Worm (Caenorhabditis elegans) whole organism, L4 larva: ENCODE results near the gene Y48B6A.5.

Experiments used
- F10B5.3 ChIP-seq: sonication (generic microtip); optimal IDR thresholded peaks from 2 replicates; lab custom pipeline; 2016; ENCODE audit warnings: mild to moderate bottlenecking, missing genetic modification characterization, missing compliant biosample characterization
- F26F4.8 ChIP-seq: fragments of 200-800 bp; sonication (Bioruptor generic); conservative IDR thresholded peaks from 2 replicates; pipeline ENCODE4 v1.3.6; 2022; ENCODE audit warnings: missing genetic modification characterization, missing compliant biosample characterization
- F44E2.7 ChIP-seq: fragments of 200-800 bp; sonication (Bioruptor generic); IDR thresholded peaks from 2 replicates; pipeline ENCODE4 v2.1.2; 2022; ENCODE audit warnings: missing genetic modification characterization, missing compliant biosample characterization
- F49E8.2 ChIP-seq: sonication (generic microtip); optimal IDR thresholded peaks from 2 replicates; lab custom pipeline; 2016; ENCODE audit warnings: missing compliant biosample characterization, mild to moderate bottlenecking, missing genetic modification characterization, borderline replicate concordance
- R02D3.7 ChIP-seq: fragments of 150-350 bp; sonication (generic microtip); optimal IDR thresholded peaks from 3 replicates; lab custom pipeline; 2014; ENCODE audit warnings: missing biosample characterization, missing genetic modification characterization
- T20F7.1 ChIP-seq: fragments of 200-800 bp; sonication (Bioruptor generic); optimal IDR thresholded peaks from 2 replicates; lab custom pipeline; 2018; ENCODE audit warnings: mild to moderate bottlenecking, missing genetic modification characterization, missing compliant biosample characterization
- Y105C5A.15 ChIP-seq: fragments of 200-800 bp; sonication (Bioruptor generic); IDR thresholded peaks from 2 replicates; pipeline ENCODE4 v1.3.6; 2022; ENCODE audit warnings: missing genetic modification characterization, missing compliant biosample characterization
- Y5F2A.4 ChIP-seq: fragments of 200-800 bp; sonication (Bioruptor generic); optimal IDR thresholded peaks from 2 replicates; lab custom pipeline; 2018; ENCODE audit warnings: mild to moderate bottlenecking, missing genetic modification characterization, missing compliant biosample characterization
- Y75B8A.6 ChIP-seq: fragments of 200-800 bp; sonication (Bioruptor generic); IDR thresholded peaks from 2 replicates; pipeline ENCODE4 v1.3.6; 2022; ENCODE audit warnings: missing genetic modification reagents, missing genetic modification characterization, missing compliant biosample characterization
- ZK546.5 ChIP-seq, 2 experiments: sonication (generic microtip); optimal IDR thresholded peaks; 2 replicates each; lab custom pipeline; 2017; ENCODE audit warnings: missing biosample characterization in 2 of 2, missing genetic modification characterization in 2 of 2
- ama-1 ChIP-seq: fragments of 150-350 bp; optimal IDR thresholded peaks from 2 replicates; lab custom pipeline; 2014; ENCODE audit warnings: inconsistent platforms, mixed read lengths
- ceh-44 ChIP-seq: fragments of 200-800 bp; sonication (Bioruptor generic); IDR thresholded peaks from 2 replicates; pipeline ENCODE4 v1.3.6; 2022; ENCODE audit warnings: missing genetic modification reagents, missing genetic modification characterization, missing compliant biosample characterization
- ctbp-1 ChIP-seq: fragments of 200-800 bp; sonication (Bioruptor generic); IDR thresholded peaks from 2 replicates; pipeline ENCODE4 v1.3.6; 2022; ENCODE audit warnings: missing genetic modification reagents, missing genetic modification characterization, missing compliant biosample characterization
- daf-12 ChIP-seq: fragments of 150-350 bp; optimal IDR thresholded peaks from 2 replicates; lab custom pipeline; 2014; ENCODE audit warnings: missing biosample characterization, missing genetic modification reagents, missing genetic modification characterization
- daf-19 ChIP-seq: fragments of 200-800 bp; sonication (Bioruptor generic); conservative IDR thresholded peaks from 2 replicates; pipeline ENCODE4 v1.3.6; 2022; ENCODE audit warnings: missing genetic modification characterization, missing compliant biosample characterization
- daf-8 ChIP-seq: fragments of 200-800 bp; sonication (Bioruptor generic); IDR thresholded peaks from 2 replicates; pipeline ENCODE4 v1.3.6; 2022; ENCODE audit warnings: missing genetic modification characterization, missing compliant biosample characterization
- dmd-6 ChIP-seq: fragments of 200-800 bp; sonication (Bioruptor generic); IDR thresholded peaks from 2 replicates; pipeline ENCODE4 v1.3.6; 2022; ENCODE audit warnings: missing genetic modification reagents, missing genetic modification characterization, missing compliant biosample characterization
- dmd-9 ChIP-seq: fragments of 200-800 bp; sonication (Bioruptor generic); IDR thresholded peaks from 2 replicates; pipeline ENCODE4 v1.3.6; 2022; ENCODE audit warnings: missing genetic modification reagents, missing genetic modification characterization, missing compliant biosample characterization
- dve-1 ChIP-seq: sonication (generic microtip); optimal IDR thresholded peaks from 2 replicates; lab custom pipeline; 2017; ENCODE audit warnings: antibody characterized with exemption, mild to moderate bottlenecking, missing genetic modification characterization, missing compliant biosample characterization; ENCODE audit not compliant: insufficient read depth
- egl-27 ChIP-seq: sonication (generic microtip); optimal IDR thresholded peaks from 3 replicates; lab custom pipeline; 2017; ENCODE audit warnings: missing biosample characterization, missing genetic modification reagents, missing genetic modification characterization
- fos-1 ChIP-seq: fragments of 150-350 bp; optimal IDR thresholded peaks from 2 replicates; lab custom pipeline; 2014; ENCODE audit warnings: missing biosample characterization, missing genetic modification characterization
- hif-1 ChIP-seq, 2 experiments: sonication (generic microtip); optimal IDR thresholded peaks; 2 replicates each; lab custom pipeline; 2016 to 2017; ENCODE audit warnings: missing compliant biosample characterization in 2 of 2, missing genetic modification characterization in 2 of 2, missing genetic modification reagents in 2 of 2, missing genotype in 2 of 2, mild to moderate bottlenecking in 1 of 2
- hlh-11 ChIP-seq: fragments of 200-800 bp; sonication (Bioruptor generic); optimal IDR thresholded peaks from 2 replicates; lab custom pipeline; 2018; ENCODE audit warnings: mild to moderate bottlenecking, missing genetic modification characterization, missing compliant biosample characterization
- hlh-30 ChIP-seq: sonication (generic microtip); optimal IDR thresholded peaks from 2 replicates; lab custom pipeline; 2017; ENCODE audit warnings: antibody characterized with exemption, mild to moderate bottlenecking, missing genetic modification characterization, missing compliant biosample characterization; ENCODE audit not compliant: insufficient read depth
- jun-1 ChIP-seq: fragments of 150-350 bp; optimal IDR thresholded peaks from 2 replicates; lab custom pipeline; 2014; ENCODE audit warnings: missing biosample characterization, missing genetic modification reagents, missing genetic modification characterization
- lin-15B ChIP-seq: fragments of 150-350 bp; sonication (generic microtip); optimal IDR thresholded peaks from 3 replicates; lab custom pipeline; 2014; ENCODE audit warnings: missing biosample characterization, missing genetic modification characterization
- lin-29 ChIP-seq: fragments of 200-800 bp; sonication (Bioruptor generic); IDR thresholded peaks from 2 replicates; pipeline ENCODE4 v1.3.6; 2022; ENCODE audit warnings: missing genetic modification reagents, missing genetic modification characterization, missing compliant biosample characterization
- lin-39 ChIP-seq: fragments of 150-350 bp; optimal IDR thresholded peaks from 2 replicates; lab custom pipeline; 2014; ENCODE audit warnings: missing biosample characterization, missing genetic modification reagents, missing genetic modification characterization
- madf-5 ChIP-seq, 2 experiments: fragments of 200-800 bp; sonication (Bioruptor generic); IDR thresholded peaks; 2 replicates each; pipeline ENCODE4 v1.3.6; 2022; ENCODE audit warnings: missing compliant biosample characterization in 2 of 2, missing genetic modification characterization in 2 of 2
- madf-9 ChIP-seq: fragments of 200-800 bp; sonication (Bioruptor generic); conservative IDR thresholded peaks from 2 replicates; pipeline ENCODE4 v1.3.6; 2022; ENCODE audit warnings: missing genetic modification reagents, missing genetic modification characterization, missing compliant biosample characterization
- mdl-1 ChIP-seq, 2 experiments: fragments of 150-350 bp in 1 of 2; sonication (generic microtip) in 1 of 2; optimal IDR thresholded peaks; 2 replicates each; lab custom pipeline; 2014 to 2017; ENCODE audit warnings: missing biosample characterization in 2 of 2, missing genetic modification characterization in 2 of 2
- mdt-29 ChIP-seq: fragments of 200-800 bp; sonication (Bioruptor generic); IDR thresholded peaks from 2 replicates; pipeline ENCODE4 v1.3.6; 2022; ENCODE audit warnings: missing genetic modification reagents, missing genetic modification characterization, missing compliant biosample characterization
- mep-1 ChIP-seq: fragments of 150-350 bp; sonication (generic microtip); optimal IDR thresholded peaks from 3 replicates; lab custom pipeline; 2014; ENCODE audit warnings: missing biosample characterization, missing genetic modification characterization
- mxl-3 ChIP-seq: fragments of 200-800 bp; sonication (Bioruptor generic); optimal IDR thresholded peaks from 2 replicates; lab custom pipeline; 2018; ENCODE audit warnings: mild to moderate bottlenecking, missing genetic modification characterization, missing compliant biosample characterization
- nhr-102 ChIP-seq: sonication (generic microtip); optimal IDR thresholded peaks from 2 replicates; lab custom pipeline; 2016; ENCODE audit warnings: mild to moderate bottlenecking, missing genetic modification characterization, moderate library complexity, missing compliant biosample characterization
- nhr-11 ChIP-seq: fragments of 150-350 bp; optimal IDR thresholded peaks from 2 replicates; lab custom pipeline; 2014; ENCODE audit warnings: missing biosample characterization, missing genetic modification characterization
- nhr-111 ChIP-seq: fragments of 200-800 bp; sonication (Bioruptor generic); optimal IDR thresholded peaks from 2 replicates; lab custom pipeline; 2018; ENCODE audit warnings: mild to moderate bottlenecking, missing genetic modification characterization, missing compliant biosample characterization
- nhr-237 ChIP-seq: sonication (generic microtip); optimal IDR thresholded peaks from 2 replicates; lab custom pipeline; 2017; ENCODE audit warnings: missing biosample characterization, missing genetic modification characterization
- nhr-28 ChIP-seq: fragments of 150-350 bp; optimal IDR thresholded peaks from 2 replicates; lab custom pipeline; 2014; ENCODE audit warnings: missing biosample characterization, missing genetic modification characterization
- nhr-41 ChIP-seq: fragments of 200-800 bp; sonication (Bioruptor generic); IDR thresholded peaks from 2 replicates; pipeline ENCODE4 v1.3.6; 2022; ENCODE audit warnings: missing genetic modification reagents, missing genetic modification characterization, missing compliant biosample characterization
- nhr-48 ChIP-seq: sonication (generic microtip); optimal IDR thresholded peaks from 2 replicates; lab custom pipeline; 2016; ENCODE audit warnings: mild to moderate bottlenecking, missing genetic modification characterization, missing compliant biosample characterization
- rbr-2 ChIP-seq: sonication (generic microtip); optimal IDR thresholded peaks from 2 replicates; lab custom pipeline; 2016; ENCODE audit warnings: missing genotype, missing genetic modification characterization, missing compliant biosample characterization
- sdz-12 ChIP-seq: fragments of 200-800 bp; sonication (Bioruptor generic); optimal IDR thresholded peaks from 2 replicates; lab custom pipeline; 2018; ENCODE audit warnings: mild to moderate bottlenecking, missing genetic modification characterization, missing compliant biosample characterization
- skn-1 ChIP-seq: fragments of 150-350 bp; optimal IDR thresholded peaks from 2 replicates; lab custom pipeline; 2014; ENCODE audit warnings: missing biosample characterization, missing genetic modification characterization
- snpc-1.2 ChIP-seq: fragments of 200-800 bp; sonication (Bioruptor generic); IDR thresholded peaks from 2 replicates; pipeline ENCODE4 v1.3.6; 2022; ENCODE audit warnings: missing genetic modification reagents, missing genetic modification characterization, missing compliant biosample characterization
- spr-1 ChIP-seq: sonication (generic microtip); optimal IDR thresholded peaks from 2 replicates; lab custom pipeline; 2016; ENCODE audit warnings: mild to moderate bottlenecking, missing genetic modification characterization, missing compliant biosample characterization
- tag-97 ChIP-seq: fragments of 200-800 bp; sonication (Bioruptor generic); IDR thresholded peaks from 2 replicates; pipeline ENCODE4 v1.3.6; 2022; ENCODE audit warnings: missing genetic modification characterization, missing compliant biosample characterization
- unc-62 ChIP-seq, 3 experiments: fragments of 150-350 bp in 1 of 3; sonication (generic microtip); optimal IDR thresholded peaks in 2 of 3; peaks in 1 of 3; 1 replicate in 1 of 3; 2 replicates in 2 of 3; lab custom pipeline; 2014 to 2017; ENCODE audit warnings: missing biosample characterization in 3 of 3, missing genetic modification characterization in 3 of 3, missing genetic modification reagents in 3 of 3, missing genotype in 1 of 3
- vab-7 ChIP-seq: fragments of 200-800 bp; sonication (Bioruptor generic); IDR thresholded peaks from 2 replicates; pipeline ENCODE4 v1.3.6; 2022; ENCODE audit warnings: missing genetic modification reagents, missing genetic modification characterization, missing compliant biosample characterization
- ztf-11 ChIP-seq: fragments of 150-350 bp; optimal IDR thresholded peaks from 2 replicates; lab custom pipeline; 2014; ENCODE audit warnings: missing biosample characterization, missing genetic modification characterization

Y48B6A.5 gene

ce11 chrII:14154357-14154756, 20.6 kb downstream of the Y48B6A.5 start, which contains the start of gene Y48B6A.1 (continued):
- TF ChIP-seq hlh-30 (tag; lab: Kevin White, UChicago) = peak; percentile 83
- peak; percentile 81 for TF ChIP-seq nhr-102 (tag; lab: Kevin White, UChicago)
- no peak for TF ChIP-seq Y5F2A.4 (GFP tag; lab: Kevin White, UChicago)
- TF ChIP-seq hlh-11 = peak; percentile 81
- peak in 1 of 2 experiments; percentile 93 for TF ChIP-seq hif-1 (tag; optimal IDR thresholded peaks at IDR 0.05; lab: Kevin White, UChicago)
- peak; percentile 89 for TF ChIP-seq vab-7
- TF ChIP-seq Y75B8A.6 (GFP tag; lab: Robert Waterston, UW) = no peak
- TF ChIP-seq nhr-111 (GFP tag; lab: Kevin White, UChicago) = no peak
- peak; percentile 41 for TF ChIP-seq nhr-48 (tag; lab: Kevin White, UChicago)
- TF ChIP-seq daf-19 (GFP tag; lab: Robert Waterston, UW) = no peak
- TF ChIP-seq egl-27 (tag; lab: Kevin White, UChicago) = no peak
- TF ChIP-seq sdz-12 (GFP tag; lab: Kevin White, UChicago) = peak; percentile 54
- peak; percentile 68 for TF ChIP-seq mdt-29 (GFP tag; lab: Robert Waterston, UW)
- no peak for TF ChIP-seq F26F4.8
- peak; percentile 63; the same call in 1 of the 2 replicates for TF ChIP-seq ctbp-1 (GFP tag; lab: Robert Waterston, UW)
- TF ChIP-seq F44E2.7 (GFP tag; lab: Robert Waterston, UW) = no peak
- TF ChIP-seq jun-1 (tag; lab: Kevin White, UChicago) = peak; percentile 83
- TF ChIP-seq lin-15B (tag; lab: Kevin White, UChicago) = peak; percentile 88
- peak; percentile 50 to 62; a peak in 1 of 4 replicates for TF ChIP-seq madf-5 (GFP tag; IDR thresholded peaks at IDR 0.05; lab: Robert Waterston, UW)
- no peak for TF ChIP-seq F10B5.3 (tag; lab: Kevin White, UChicago)
- peak; percentile 89 for TF ChIP-seq ceh-44
- no peak for TF ChIP-seq skn-1 (tag; lab: Kevin White, UChicago)
- peak; percentile 94 for TF ChIP-seq dve-1 (tag; lab: Kevin White, UChicago)
- TF ChIP-seq tag-97 (GFP tag; lab: Robert Waterston, UW) = peak; percentile 62; the same call in 1 of the 2 replicates
- no peak for TF ChIP-seq lin-29
- TF ChIP-seq mep-1 = peak; percentile 94
- no peak for TF ChIP-seq fos-1
- TF ChIP-seq nhr-28 (tag; lab: Kevin White, UChicago) = peak; percentile 93
- TF ChIP-seq daf-8 = no peak
- TF ChIP-seq mxl-3 (GFP tag; lab: Kevin White, UChicago) = peak; percentile 87
- no peak for TF ChIP-seq T20F7.1
- peak; percentile 73 for TF ChIP-seq ama-1 (lab: Kevin White, UChicago)
- TF ChIP-seq lin-39 = no peak
- peak in 1 of 2 experiments; percentile 52 for TF ChIP-seq mdl-1 (tag; optimal IDR thresholded peaks at IDR 0.05; lab: Kevin White, UChicago)
- TF ChIP-seq nhr-41 (GFP tag; lab: Robert Waterston, UW) = no peak
- no peak for TF ChIP-seq ztf-11
- TF ChIP-seq nhr-11 (tag; lab: Kevin White, UChicago) = peak; percentile 92
- no peak for TF ChIP-seq daf-12 (tag; lab: Kevin White, UChicago)
- no peak for TF ChIP-seq Y105C5A.15 (GFP tag; lab: Robert Waterston, UW)
- peak; percentile 84 for TF ChIP-seq dmd-6 (GFP tag; lab: Robert Waterston, UW)
- no peak for TF ChIP-seq snpc-1.2 (GFP tag; lab: Robert Waterston, UW)
- peak; percentile 91 for TF ChIP-seq rbr-2 (tag; lab: Kevin White, UChicago)
- peak; percentile 87 for TF ChIP-seq madf-9 (GFP tag; lab: Robert Waterston, UW)
- TF ChIP-seq ZK546.5 (tag; optimal IDR thresholded peaks at IDR 0.05; lab: Kevin White, UChicago) = peak in 1 of 2 experiments; percentile 69
- peak; percentile 92 for TF ChIP-seq dmd-9 (GFP tag; lab: Robert Waterston, UW)
- no peak for TF ChIP-seq R02D3.7 (tag; lab: Kevin White, UChicago)
- no peak for TF ChIP-seq nhr-237 (tag; lab: Kevin White, UChicago)
- TF ChIP-seq unc-62 (GFP tag; optimal IDR thresholded peaks at IDR 0.05 in 1 of 2; lab: Kevin White, UChicago) = no peak
- no peak for TF ChIP-seq unc-62 (tag; optimal IDR thresholded peaks at IDR 0.05; lab: Kevin White, UChicago)
- peak; percentile 58 for TF ChIP-seq F49E8.2 (tag; lab: Kevin White, UChicago)
- peak; percentile 71 for TF ChIP-seq spr-1 (tag; lab: Kevin White, UChicago)
